Fruit fly (Drosophila melanogaster) whole organism, embryonic: ENCODE data around the gene CG13622.

Experiments
- Atf6 ChIP-seq: fragments of 200-800 bp; sonication (Bioruptor generic); IDR thresholded peaks from 2 replicates; pipeline ENCODE4 v1.3.6; 2022; ENCODE audit warnings: missing biosample characterization, missing genetic modification characterization
- Awh ChIP-seq: fragments of 200-800 bp; sonication (Bioruptor generic); IDR thresholded peaks from 2 replicates; pipeline ENCODE4, ENCODE4 v1.3.6; 2022; ENCODE audit warnings: missing biosample characterization, missing genetic modification characterization
- CG10147 ChIP-seq: fragments of 200-800 bp; sonication (Bioruptor generic); optimal IDR thresholded peaks from 2 replicates; lab custom pipeline; 2019; ENCODE audit warnings: missing biosample characterization, mild to moderate bottlenecking, missing genetic modification characterization, moderate library complexity
- CG10267 ChIP-seq: fragments of 200-800 bp; sonication (Bioruptor generic); optimal IDR thresholded peaks from 2 replicates; lab custom pipeline; 2018; ENCODE audit warnings: missing biosample characterization, mild to moderate bottlenecking, missing genetic modification characterization, moderate library complexity
- CG10366 ChIP-seq: fragments of 200-800 bp; sonication (Bioruptor generic); IDR thresholded peaks from 2 replicates; pipeline ENCODE4 v1.3.6; 2022; ENCODE audit warnings: missing biosample characterization, missing genetic modification characterization
- CG11695 ChIP-seq: fragments of 200-800 bp; sonication (Bioruptor generic); IDR thresholded peaks from 3 replicates; pipeline ENCODE4 v1.3.6; 2022; ENCODE audit warnings: missing biosample characterization, missing genetic modification characterization
- CG12769 ChIP-seq: fragments of 200-800 bp; sonication (Bioruptor generic); optimal IDR thresholded peaks from 2 replicates; lab custom pipeline; 2019; ENCODE audit warnings: missing biosample characterization, mild to moderate bottlenecking, missing genetic modification characterization, moderate library complexity
- CG1603 ChIP-seq: fragments of 200-800 bp; sonication (Bioruptor generic); optimal IDR thresholded peaks from 2 replicates; lab custom pipeline; 2019; ENCODE audit warnings: missing biosample characterization, mild to moderate bottlenecking, missing genetic modification characterization, moderate library complexity
- CG17328 ChIP-seq: fragments of 200-800 bp; sonication (Bioruptor generic); IDR thresholded peaks from 2 replicates; pipeline ENCODE4 v1.3.6; 2022; ENCODE audit warnings: missing biosample characterization, missing genetic modification characterization
- CG17359 ChIP-seq: fragments of 200-800 bp; sonication (Bioruptor generic); optimal IDR thresholded peaks from 3 replicates; lab custom pipeline; 2018; ENCODE audit warnings: missing biosample characterization, mild to moderate bottlenecking, missing genetic modification characterization, moderate library complexity
- CG3847 ChIP-seq: fragments of 200-800 bp; sonication (Bioruptor generic); IDR thresholded peaks from 2 replicates; pipeline ENCODE4 v1.3.6; 2022; ENCODE audit warnings: missing biosample characterization, missing genetic modification characterization
- CG7271 ChIP-seq: fragments of 200-800 bp; sonication (Bioruptor generic); optimal IDR thresholded peaks from 2 replicates; lab custom pipeline; 2018; ENCODE audit warnings: missing biosample characterization, mild to moderate bottlenecking, missing genetic modification characterization, moderate library complexity
- CG8281 ChIP-seq: fragments of 200-800 bp; sonication (Bioruptor generic); optimal IDR thresholded peaks from 2 replicates; lab custom pipeline; 2018; ENCODE audit warnings: missing biosample characterization, mild to moderate bottlenecking, missing genetic modification characterization, moderate library complexity
- CG8944 ChIP-seq: fragments of 200-800 bp; sonication (Bioruptor generic); optimal IDR thresholded peaks from 3 replicates; lab custom pipeline; 2016; ENCODE audit warnings: missing biosample characterization, missing genetic modification characterization
- CG9727 ChIP-seq: fragments of 200-800 bp; sonication (Bioruptor generic); optimal IDR thresholded peaks from 3 replicates; lab custom pipeline; 2017; ENCODE audit warnings: missing biosample characterization, mild to moderate bottlenecking, missing genetic modification characterization
- E2f1 ChIP-seq: fragments of 200-800 bp; sonication (Bioruptor generic); IDR thresholded peaks from 2 replicates; pipeline ENCODE4 v1.3.6; 2022; ENCODE audit warnings: missing biosample characterization, missing genetic modification characterization
- Eip74EF ChIP-seq, 2 experiments: fragments of 200-800 bp in 1 of 2; fragments of >200 bp in 1 of 2; sonication (Bioruptor generic) in 1 of 2; optimal IDR thresholded peaks; 2 replicates each; lab custom pipeline; 2017 to 2019; ENCODE audit warnings: missing biosample characterization in 2 of 2, missing genetic modification characterization in 2 of 2, mild to moderate bottlenecking in 1 of 2, moderate library complexity in 1 of 2
- H15 ChIP-seq: fragments of 200-800 bp; sonication (Bioruptor generic); IDR thresholded peaks from 3 replicates; pipeline ENCODE4 v1.3.6; 2022; ENCODE audit warnings: missing biosample characterization, missing genetic modification characterization
- Hmr ChIP-seq: fragments of 200-800 bp; sonication (Bioruptor generic); optimal IDR thresholded peaks from 3 replicates; lab custom pipeline; 2017; ENCODE audit warnings: mild to moderate bottlenecking, missing biosample characterization, missing genetic modification reagents, missing genetic modification characterization
- Lim3 ChIP-seq: fragments of 200-800 bp; sonication (Bioruptor generic); IDR thresholded peaks from 2 replicates; pipeline ENCODE4 v1.3.6; 2022; ENCODE audit warnings: missing biosample characterization, missing genetic modification characterization
- Rfx ChIP-seq: fragments of 200-800 bp; sonication (Bioruptor generic); IDR thresholded peaks from 2 replicates; pipeline ENCODE4 v1.3.6; 2022; ENCODE audit warnings: missing biosample characterization, missing genetic modification characterization
- Stat92E ChIP-seq, 3 experiments: fragments of >200 bp in 2 of 3; fragments of 200-800 bp in 1 of 3; sonication (Bioruptor generic) in 1 of 3; optimal IDR thresholded peaks; 2 replicates each; lab custom pipeline; 2017 to 2019; ENCODE audit warnings: missing biosample characterization in 3 of 3, missing genetic modification characterization in 3 of 3, mild to moderate bottlenecking in 1 of 3, moderate library complexity in 1 of 3
- Xbp1 ChIP-seq: fragments of 200-800 bp; sonication (Bioruptor generic); optimal IDR thresholded peaks from 3 replicates; lab custom pipeline; 2016; ENCODE audit warnings: missing biosample characterization, mild to moderate bottlenecking, missing genetic modification characterization
- amos ChIP-seq: fragments of 200-800 bp; sonication (Bioruptor generic); IDR thresholded peaks from 2 replicates; pipeline ENCODE4 v1.3.6; 2022; ENCODE audit warnings: missing biosample characterization, missing genetic modification characterization; ENCODE audit not compliant: partially characterized antibody
- ase ChIP-seq: fragments of 200-800 bp; sonication (Bioruptor generic); IDR thresholded peaks from 3 replicates; pipeline ENCODE4 v1.3.6; 2022; ENCODE audit warnings: missing biosample characterization, missing genetic modification characterization
- chinmo ChIP-seq: fragments of 200-800 bp; sonication (Bioruptor generic); IDR thresholded peaks from 4 replicates; pipeline ENCODE4 v1.3.6; 2022; ENCODE audit warnings: missing biosample characterization, missing genetic modification characterization; ENCODE audit not compliant: partially characterized antibody
- ci ChIP-seq: fragments of 200-800 bp; sonication (Bioruptor generic); IDR thresholded peaks from 3 replicates; pipeline ENCODE4 v1.3.6; 2022; ENCODE audit warnings: missing biosample characterization, missing genetic modification characterization
- crp ChIP-seq, 2 experiments: fragments of 200-800 bp; sonication (Bioruptor generic); optimal IDR thresholded peaks; 2 replicates in 1 of 2; 3 replicates in 1 of 2; lab custom pipeline; 2017; ENCODE audit warnings: missing biosample characterization in 2 of 2, missing genetic modification characterization in 2 of 2, mild to moderate bottlenecking in 1 of 2, moderate library complexity in 1 of 2
- dpn ChIP-seq, 2 experiments: fragments of 200-800 bp; sonication (Bioruptor generic); optimal IDR thresholded peaks; 3 replicates each; lab custom pipeline; 2016; ENCODE audit warnings: missing biosample characterization in 2 of 2, missing genetic modification characterization in 2 of 2
- dysf ChIP-seq: fragments of 200-800 bp; sonication (Bioruptor generic); IDR thresholded peaks from 3 replicates; pipeline ENCODE4 v1.3.6; 2022; ENCODE audit warnings: missing biosample characterization, missing genetic modification characterization
- esg ChIP-seq: fragments of 200-800 bp; sonication (Bioruptor generic); conservative IDR thresholded peaks from 2 replicates; pipeline ENCODE4 v1.3.6; 2022; ENCODE audit warnings: missing biosample characterization, missing genetic modification characterization
- ftz-f1 ChIP-seq: fragments of 200-800 bp; sonication (Bioruptor generic); optimal IDR thresholded peaks from 2 replicates; lab custom pipeline; 2016; ENCODE audit warnings: missing biosample characterization, missing genetic modification characterization
- hkb ChIP-seq, 2 experiments: fragments of 200-800 bp in 1 of 2; fragments of >200 bp in 1 of 2; sonication (Bioruptor generic) in 1 of 2; IDR thresholded peaks in 1 of 2; optimal IDR thresholded peaks in 1 of 2; 2 replicates each; pipeline versions ENCODE4 v1.3.6 to Lab custom; 2017 to 2022; ENCODE audit warnings: missing biosample characterization in 1 of 2, missing genetic modification characterization in 1 of 2
- jigr1 ChIP-seq: fragments of 200-800 bp; sonication (Bioruptor generic); IDR thresholded peaks from 3 replicates; pipeline ENCODE4 v1.3.6; 2022; ENCODE audit warnings: missing biosample characterization, missing genetic modification characterization
- lola ChIP-seq, 3 experiments: fragments of >200 bp in 2 of 3; fragments of 200-800 bp in 1 of 3; sonication (Bioruptor generic) in 1 of 3; optimal IDR thresholded peaks; 2 replicates each; lab custom pipeline; 2017 to 2019; ENCODE audit warnings: missing biosample characterization in 3 of 3, missing genetic modification characterization in 3 of 3, mild to moderate bottlenecking in 1 of 3, moderate library complexity in 1 of 3
- lov ChIP-seq, 2 experiments: fragments of 200-800 bp in 1 of 2; fragments of >200 bp in 1 of 2; sonication (Bioruptor generic) in 1 of 2; IDR thresholded peaks in 1 of 2; optimal IDR thresholded peaks in 1 of 2; 2 replicates in 1 of 2; 3 replicates in 1 of 2; pipeline versions ENCODE4 v1.3.6 to Lab custom; 2017 to 2022; ENCODE audit warnings: missing biosample characterization in 1 of 2, missing genetic modification characterization in 1 of 2
- mld ChIP-seq: fragments of 200-800 bp; sonication (Bioruptor generic); IDR thresholded peaks from 3 replicates; pipeline ENCODE4 v1.3.6; 2022; ENCODE audit warnings: missing biosample characterization, missing genetic modification characterization; ENCODE audit not compliant: partially characterized antibody
- onecut ChIP-seq: fragments of 200-800 bp; sonication (Bioruptor generic); IDR thresholded peaks from 2 replicates; pipeline ENCODE4 v1.3.6; 2022; ENCODE audit warnings: missing biosample characterization, missing genetic modification characterization
- phol ChIP-seq: fragments of 200-800 bp; sonication (Bioruptor generic); optimal IDR thresholded peaks from 3 replicates; lab custom pipeline; 2018; ENCODE audit warnings: missing biosample characterization, mild to moderate bottlenecking, missing genetic modification characterization, moderate library complexity
- ranshi ChIP-seq: fragments of 200-800 bp; sonication (Bioruptor generic); IDR thresholded peaks from 2 replicates; pipeline ENCODE4 v1.3.6; 2022; ENCODE audit warnings: missing biosample characterization, missing genetic modification characterization
- repo ChIP-seq: fragments of 200-800 bp; sonication (Bioruptor generic); optimal IDR thresholded peaks from 2 replicates; lab custom pipeline; 2016; ENCODE audit warnings: missing biosample characterization, missing genetic modification characterization
- run ChIP-seq: fragments of 200-800 bp; sonication (Bioruptor generic); optimal IDR thresholded peaks from 3 replicates; lab custom pipeline; 2018; ENCODE audit warnings: missing biosample characterization, mild to moderate bottlenecking, missing genetic modification characterization
- sd ChIP-seq: fragments of 200-800 bp; sonication (Bioruptor generic); optimal IDR thresholded peaks from 3 replicates; lab custom pipeline; 2018; ENCODE audit warnings: missing biosample characterization, mild to moderate bottlenecking, missing genetic modification characterization, moderate library complexity
- sisA ChIP-seq: fragments of 200-800 bp; sonication (Bioruptor generic); IDR thresholded peaks from 2 replicates; pipeline ENCODE4 v1.3.6; 2022; ENCODE audit warnings: missing biosample characterization, missing genetic modification characterization
- yki ChIP-seq: fragments of >200 bp; optimal IDR thresholded peaks from 3 replicates; lab custom pipeline; 2018

The CG13622 gene

dm6 chr3R:24525983-24526661 is 2.6 kb upstream of the CG13622 start (continued):
- peak; percentile 39; the same call in 1 of the 3 replicates for TF ChIP-seq H15 (GFP tag; lab: Robert Waterston, UW)
- TF ChIP-seq dysf (GFP tag; lab: Robert Waterston, UW), result peak; percentile 54; the same call in 2 of the 3 replicates
- TF ChIP-seq hkb (optimal IDR thresholded peaks at IDR 0.05; lab: Kevin White, UChicago), result no peak
- TF ChIP-seq hkb (GFP tag; IDR thresholded peaks at IDR 0.05; lab: Robert Waterston, UW), result peak; percentile 54; the same call in 1 of the 2 replicates
- peak; percentile 49 for TF ChIP-seq Awh (GFP tag; lab: Robert Waterston, UW)
- TF ChIP-seq E2f1 (GFP tag; lab: Robert Waterston, UW), result peak; percentile 37
- peak; percentile 20; the same call in 1 of the 2 replicates for TF ChIP-seq esg (GFP tag; lab: Robert Waterston, UW)
- no peak for TF ChIP-seq Hmr
- 0 out of 3 replicates have a peak, but pooled peaks have one; percentile 46 for TF ChIP-seq ci (GFP tag; lab: Robert Waterston, UW)
- TF ChIP-seq Rfx (GFP tag; lab: Robert Waterston, UW), result peak; percentile 53
- TF ChIP-seq ftz-f1 (GFP tag; lab: Kevin White, UChicago), result peak; percentile 8
- TF ChIP-seq CG17359 (tag; lab: Kevin White, UChicago), result peak; percentile 17
- no peak for TF ChIP-seq lola (GFP tag; optimal IDR thresholded peaks at IDR 0.05; lab: Kevin White, UChicago)
- TF ChIP-seq chinmo (GFP tag; lab: Robert Waterston, UW), result peak; percentile 90; the same call in 3 of the 4 replicates
- peak; percentile 89 for TF ChIP-seq sd (tag; lab: Kevin White, UChicago)
- TF ChIP-seq ranshi, result peak; percentile 30; the same call in 1 of the 2 replicates
- no peak for TF ChIP-seq CG10267 (tag; lab: Kevin White, UChicago)
- no peak for TF ChIP-seq repo (GFP tag; lab: Kevin White, UChicago)
- no peak for TF ChIP-seq Atf6 (GFP tag; lab: Robert Waterston, UW)
- peak; percentile 11 for TF ChIP-seq Xbp1 (GFP tag; lab: Kevin White, UChicago)
- no peak for TF ChIP-seq CG8281 (tag; lab: Kevin White, UChicago)
- peak; percentile 42 for TF ChIP-seq CG10366 (GFP tag; lab: Robert Waterston, UW)
- TF ChIP-seq ase (GFP tag; lab: Robert Waterston, UW), result 0 out of 3 replicates have a peak, but pooled peaks have one; percentile 23
- 0 out of 3 replicates have a peak, but pooled peaks have one; percentile 38 for TF ChIP-seq jigr1
- 0 out of 2 replicates have a peak, but pooled peaks have one; percentile 14 for TF ChIP-seq Lim3 (GFP tag; lab: Robert Waterston, UW)
- TF ChIP-seq CG12769 (tag; lab: Kevin White, UChicago), result peak; percentile 34
- no peak for TF ChIP-seq lov (optimal IDR thresholded peaks at IDR 0.05; lab: Kevin White, UChicago)
- 0 out of 3 replicates have a peak, but pooled peaks have one; percentile 25 for TF ChIP-seq lov (GFP tag; IDR thresholded peaks at IDR 0.05; lab: Robert Waterston, UW)
- peak; percentile 45; the same call in 1 of the 3 replicates for TF ChIP-seq CG11695 (GFP tag; lab: Robert Waterston, UW)
- peak in 1 of 2 experiments; percentile 95 for TF ChIP-seq Eip74EF (GFP tag; optimal IDR thresholded peaks at IDR 0.05; lab: Kevin White, UChicago)

- TF ChIP-seq CG8944 (GFP tag; lab: Kevin White, UChicago), result no peak
- TF ChIP-seq CG3847 (GFP tag; lab: Robert Waterston, UW), result no peak
- TF ChIP-seq CG10147 (GFP tag; lab: Kevin White, UChicago), result no peak
- TF ChIP-seq lola (GFP tag; optimal IDR thresholded peaks at IDR 0.05; lab: Kevin White, UChicago), result no peak
- TF ChIP-seq phol (tag; lab: Kevin White, UChicago), result no peak
- TF ChIP-seq run (tag; lab: Kevin White, UChicago), result no peak
- TF ChIP-seq CG17328 (GFP tag; lab: Robert Waterston, UW), result no peak
- TF ChIP-seq CG7271 (tag; lab: Kevin White, UChicago), result no peak
- peak; percentile 46; the same call in 1 of the 2 replicates for TF ChIP-seq onecut (GFP tag; lab: Robert Waterston, UW)
- TF ChIP-seq CG1603 (tag; lab: Kevin White, UChicago), result peak; percentile 16
- TF ChIP-seq amos (GFP tag; lab: Robert Waterston, UW), result no peak
- no peak for TF ChIP-seq esg (GFP tag; lab: Robert Waterston, UW)
- no peak for TF ChIP-seq Stat92E (GFP tag; optimal IDR thresholded peaks at IDR 0.05; lab: Kevin White, UChicago)
- no peak for TF ChIP-seq yki
- no peak for TF ChIP-seq CG9727 (GFP tag; lab: Kevin White, UChicago)
- TF ChIP-seq sisA (GFP tag; lab: Robert Waterston, UW), result no peak
- TF ChIP-seq crp (GFP tag; optimal IDR thresholded peaks at IDR 0.05; lab: Kevin White, UChicago), result no peak
- no peak for TF ChIP-seq repo (GFP tag; lab: Kevin White, UChicago)
- no peak for TF ChIP-seq mld (GFP tag; lab: Robert Waterston, UW)
- no peak for TF ChIP-seq dpn (GFP tag; optimal IDR thresholded peaks at IDR 0.05; lab: Kevin White, UChicago)
Observed at dm6 chr3R:24524426-24524974, 1.0 kb upstream of the CG13622 start, which contains the start of gene Jhbp12. Jhbp12 (plus strand) TSS chr3R:24524794.
